Fruit fly (Drosophila melanogaster): ENCODE data around the gene Reph.

Reph gene

dm6 chr2L:3804641-3805273 is 1.4 kb downstream of the Reph start:
- peak; percentile 100 for TF ChIP-seq CG32121 (GFP tag; IDR thresholded peaks at IDR 0.05)
- TF ChIP-seq D1 (tag; optimal IDR thresholded peaks at IDR 0.05): peak; percentile 99
- TF ChIP-seq CG4496 (GFP tag; IDR thresholded peaks at IDR 0.05): peak; percentile 100
- TF ChIP-seq CG34367 (tag; optimal IDR thresholded peaks at IDR 0.05): peak; percentile 100
- peak; percentile 100 for TF ChIP-seq CG14655 (GFP tag; optimal IDR thresholded peaks at IDR 0.05)
- TF ChIP-seq CG13204 (GFP tag; optimal IDR thresholded peaks at IDR 0.05): peak; percentile 96
- TF ChIP-seq Pif1A (GFP tag; optimal IDR thresholded peaks at IDR 0.05): peak; percentile 100
- peak; percentile 100 for TF ChIP-seq fd96Ca (GFP tag; IDR thresholded peaks at IDR 0.05)
- peak; percentile 81 for TF ChIP-seq EcR (GFP tag; optimal IDR thresholded peaks at IDR 0.05)
- TF ChIP-seq Pif1B (GFP tag; optimal IDR thresholded peaks at IDR 0.05): peak; percentile 99
- TF ChIP-seq CG10348 (GFP tag; IDR thresholded peaks at IDR 0.05): peak; percentile 97
- TF ChIP-seq CG8159 (tag; optimal IDR thresholded peaks at IDR 0.05): peak; percentile 99
- TF ChIP-seq CG17806 (tag; optimal IDR thresholded peaks at IDR 0.05): peak; percentile 100
- TF ChIP-seq CG12605 (GFP tag; IDR thresholded peaks at IDR 0.05): peak; percentile 99
- peak; percentile 98 for TF ChIP-seq rn (GFP tag; IDR thresholded peaks at IDR 0.05)
- TF ChIP-seq Ets98B (GFP tag; IDR thresholded peaks at IDR 0.05): peak; percentile 99
- TF ChIP-seq Snoo (tag; optimal IDR thresholded peaks at IDR 0.05): peak; percentile 89
- TF ChIP-seq CG9948 (tag; optimal IDR thresholded peaks at IDR 0.05): peak; percentile 100
- TF ChIP-seq gl (tag; optimal IDR thresholded peaks at IDR 0.05): peak; percentile 99
- peak; percentile 100 for TF ChIP-seq CG8301 (tag; optimal IDR thresholded peaks at IDR 0.05)
- peak; percentile 98 for TF ChIP-seq CG15710 (tag; optimal IDR thresholded peaks at IDR 0.05)

dm6 chr2L:3805274-3806196 is 2.2 kb downstream of the Reph start:
- TF ChIP-seq fd96Ca (GFP tag; IDR thresholded peaks at IDR 0.05) (peak; percentile 63; the same call in 2 of the 3 replicates), D1 (tag; optimal IDR thresholded peaks at IDR 0.05) (no peak), gl (tag; optimal IDR thresholded peaks at IDR 0.05) (no peak), Pif1B (GFP tag; optimal IDR thresholded peaks at IDR 0.05) (no peak), CG32121 (GFP tag; IDR thresholded peaks at IDR 0.05) (0 out of 2 replicates have a peak, but pooled peaks have one; percentile 35), CG14655 (GFP tag; optimal IDR thresholded peaks at IDR 0.05) (peak; percentile 76), CG8159 (tag; optimal IDR thresholded peaks at IDR 0.05) (peak; percentile 73), CG15710 (tag; optimal IDR thresholded peaks at IDR 0.05) (peak; percentile 47), Ets98B (GFP tag; IDR thresholded peaks at IDR 0.05) (peak; percentile 59), CG4496 (GFP tag; IDR thresholded peaks at IDR 0.05) (peak; percentile 71; the same call in 1 of the 3 replicates), Snoo (tag; optimal IDR thresholded peaks at IDR 0.05) (no peak), CG8301 (tag; optimal IDR thresholded peaks at IDR 0.05) (peak; percentile 22), CG13204 (GFP tag; optimal IDR thresholded peaks at IDR 0.05) (no peak), Pif1A (GFP tag; optimal IDR thresholded peaks at IDR 0.05) (no peak), CG10348 (GFP tag; IDR thresholded peaks at IDR 0.05) (no peak), CG17806 (tag; optimal IDR thresholded peaks at IDR 0.05) (peak; percentile 4), CG9948 (tag; optimal IDR thresholded peaks at IDR 0.05) (peak; percentile 59), CG34367 (tag; optimal IDR thresholded peaks at IDR 0.05) (peak; percentile 22), rn (GFP tag; IDR thresholded peaks at IDR 0.05) (no peak), CG12605 (GFP tag; IDR thresholded peaks at IDR 0.05) (0 out of 2 replicates have a peak, but pooled peaks have one; percentile 22), EcR (GFP tag; optimal IDR thresholded peaks at IDR 0.05) (no peak)

DNA sequence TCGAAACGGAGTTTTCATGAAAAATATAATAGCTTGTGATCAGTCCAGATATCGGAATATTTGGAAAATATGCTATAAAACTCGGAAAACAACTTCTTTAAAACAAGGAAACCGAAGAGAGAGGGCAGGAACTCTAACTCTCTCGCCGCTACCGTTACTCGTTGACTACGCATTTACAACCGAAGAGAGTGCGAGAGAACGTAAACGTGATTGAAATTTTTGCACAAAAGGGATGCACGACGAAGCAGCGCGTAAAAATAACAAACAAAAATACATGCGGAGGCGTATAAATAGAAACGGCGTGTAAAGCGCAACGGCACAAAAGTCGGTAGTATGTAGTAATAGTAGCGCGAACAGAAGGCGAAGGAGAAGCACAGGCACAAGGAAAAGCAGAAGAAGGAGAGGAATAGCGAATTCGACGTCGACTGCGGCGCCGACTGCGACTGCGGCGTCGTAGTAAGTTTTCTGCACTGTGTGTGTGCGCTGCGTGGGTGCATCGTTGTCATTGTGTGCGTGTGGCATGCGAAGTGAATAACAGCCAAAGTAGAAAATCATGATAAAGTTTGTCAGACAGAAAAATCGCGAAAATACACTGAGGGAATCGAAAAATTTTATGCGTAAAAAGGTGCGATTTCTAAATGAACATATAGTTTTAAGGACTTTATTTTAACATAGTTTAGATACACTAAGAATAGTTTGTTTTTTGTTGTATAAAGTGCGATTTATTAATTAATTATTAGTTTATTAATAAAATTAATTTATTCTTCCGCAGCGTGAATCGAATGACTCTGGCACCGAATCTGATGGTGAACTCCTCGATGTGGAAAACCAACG is 3.1 kb downstream of the Reph start:
- TF ChIP-seq CG15710 (tag; optimal IDR thresholded peaks at IDR 0.05) (no peak), CG9948 (tag; optimal IDR thresholded peaks at IDR 0.05) (peak; percentile 32), CG32121 (GFP tag; IDR thresholded peaks at IDR 0.05) (peak; percentile 26; the same call in 1 of the 2 replicates), CG10348 (GFP tag; IDR thresholded peaks at IDR 0.05) (no peak), CG12605 (GFP tag; IDR thresholded peaks at IDR 0.05) (peak; percentile 41; the same call in 1 of the 2 replicates), CG34367 (tag; optimal IDR thresholded peaks at IDR 0.05) (peak; percentile 9), CG8301 (tag; optimal IDR thresholded peaks at IDR 0.05) (no peak), CG4496 (GFP tag; IDR thresholded peaks at IDR 0.05) (peak; percentile 66; the same call in 2 of the 3 replicates), Ets98B (GFP tag; IDR thresholded peaks at IDR 0.05) (peak; percentile 75), D1 (tag; optimal IDR thresholded peaks at IDR 0.05) (peak; percentile 64), EcR (GFP tag; optimal IDR thresholded peaks at IDR 0.05) (no peak), CG17806 (tag; optimal IDR thresholded peaks at IDR 0.05) (peak; percentile 41), fd96Ca (GFP tag; IDR thresholded peaks at IDR 0.05) (no peak), CG13204 (GFP tag; optimal IDR thresholded peaks at IDR 0.05) (no peak)

DNA sequence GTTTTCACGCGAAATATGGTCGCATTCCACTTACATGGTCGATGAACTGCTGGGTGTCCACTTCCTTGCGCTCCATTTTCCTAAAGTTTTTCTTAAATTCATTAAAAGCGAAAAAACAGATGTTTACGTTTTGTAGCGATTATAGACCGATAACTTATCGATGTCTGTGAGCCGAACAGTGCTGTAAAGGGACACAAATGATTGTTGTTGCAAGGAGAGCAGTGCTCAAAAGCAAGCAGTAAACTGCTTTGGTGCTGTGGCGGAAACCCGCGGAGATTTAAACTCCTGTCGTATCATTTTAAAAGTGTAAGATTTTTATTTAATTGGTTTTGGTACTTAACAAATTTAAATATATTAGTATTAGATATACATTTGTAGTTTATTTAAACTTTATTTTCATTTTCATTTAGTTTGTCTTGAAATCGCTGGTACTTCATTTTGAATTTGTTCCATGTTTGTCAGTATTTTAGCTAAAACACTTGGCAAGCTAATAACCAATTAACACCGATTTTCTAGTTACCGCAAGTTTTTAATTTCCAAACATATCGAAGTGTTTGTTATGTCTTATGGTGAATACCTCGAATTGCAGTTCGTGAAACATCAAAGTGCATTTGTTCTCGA is 10.0 kb downstream of the Reph start, which contains the start of gene CG3407:
TSS of gene CG3407 (minus strand) at position 156 of the 621 bp plus-strand sequence.
- no peak for TF ChIP-seq CG12605 (GFP tag; IDR thresholded peaks at IDR 0.05)
- no peak for TF ChIP-seq CG34367 (tag; optimal IDR thresholded peaks at IDR 0.05)
- TF ChIP-seq CG17806 (tag; optimal IDR thresholded peaks at IDR 0.05): no peak
- TF ChIP-seq CG10348 (GFP tag; IDR thresholded peaks at IDR 0.05): no peak
- no peak for TF ChIP-seq Pif1B (GFP tag; optimal IDR thresholded peaks at IDR 0.05)
- no peak for TF ChIP-seq rn (GFP tag; IDR thresholded peaks at IDR 0.05)
- TF ChIP-seq fd96Ca (GFP tag; IDR thresholded peaks at IDR 0.05): no peak
- no peak for TF ChIP-seq CG4496 (GFP tag; IDR thresholded peaks at IDR 0.05)
- TF ChIP-seq D1 (tag; optimal IDR thresholded peaks at IDR 0.05): no peak
- no peak for TF ChIP-seq CG14655 (GFP tag; optimal IDR thresholded peaks at IDR 0.05)
- TF ChIP-seq CG9948 (tag; optimal IDR thresholded peaks at IDR 0.05): no peak
- no peak for TF ChIP-seq Pif1A (GFP tag; optimal IDR thresholded peaks at IDR 0.05)
- no peak for TF ChIP-seq Ets98B (GFP tag; IDR thresholded peaks at IDR 0.05)
- TF ChIP-seq gl (tag; optimal IDR thresholded peaks at IDR 0.05): no peak
